Fruit fly (Drosophila melanogaster) whole organism, prepupa: Measurements from ENCODE around the gene mor.

ENCODE experiments used
- Blimp-1 ChIP-seq: fragments of 200-800 bp; sonication (Bioruptor generic); optimal IDR thresholded peaks from 3 replicates; lab custom pipeline; 2017; ENCODE audit warnings: missing biosample characterization, missing genetic modification characterization, mild to moderate bottlenecking, moderate library complexity, missing genetic modification reagents
- CG10669 ChIP-seq: fragments of 200-800 bp; sonication (Bioruptor generic); optimal IDR thresholded peaks from 3 replicates; lab custom pipeline; 2018; ENCODE audit warnings: missing biosample characterization, mild to moderate bottlenecking, missing genetic modification characterization, moderate library complexity
- CG11294 ChIP-seq: fragments of 200-800 bp; sonication (Bioruptor generic); IDR thresholded peaks from 2 replicates; pipeline ENCODE4 v1.3.6; 2022; ENCODE audit warnings: missing biosample characterization, missing genetic modification characterization
- CG11762 ChIP-seq: fragments of 200-800 bp; sonication (Bioruptor generic); optimal IDR thresholded peaks from 3 replicates; lab custom pipeline; 2016; ENCODE audit warnings: missing biosample characterization, missing genetic modification characterization; ENCODE audit not compliant: insufficient read depth
- CG11902 ChIP-seq: fragments of 200-800 bp; sonication (Bioruptor generic); optimal IDR thresholded peaks from 3 replicates; lab custom pipeline; 2016; ENCODE audit warnings: missing biosample characterization, missing genetic modification characterization
- CG15336 ChIP-seq: fragments of 200-800 bp; sonication (Bioruptor generic); IDR thresholded peaks from 2 replicates; pipeline ENCODE4 v1.3.6; 2022; ENCODE audit warnings: missing biosample characterization, missing genetic modification characterization
- CG1621 ChIP-seq: fragments of 200-800 bp; sonication (Bioruptor generic); optimal IDR thresholded peaks from 3 replicates; lab custom pipeline; 2018; ENCODE audit warnings: missing biosample characterization, mild to moderate bottlenecking, missing genetic modification characterization
- CG16779 ChIP-seq: fragments of 200-800 bp; sonication (Bioruptor generic); optimal IDR thresholded peaks from 3 replicates; lab custom pipeline; 2017; ENCODE audit warnings: missing biosample characterization, mild to moderate bottlenecking, missing genetic modification characterization
- CG3032 ChIP-seq: fragments of 200-800 bp; optimal IDR thresholded peaks from 2 replicates; lab custom pipeline; 2019; ENCODE audit warnings: missing biosample characterization, mild to moderate bottlenecking, missing genetic modification characterization, moderate library complexity
- CG34406 ChIP-seq: fragments of 200-800 bp; sonication (Bioruptor generic); optimal IDR thresholded peaks from 3 replicates; lab custom pipeline; 2016; ENCODE audit warnings: missing biosample characterization, missing genetic modification characterization
- CG3919 ChIP-seq: fragments of 200-800 bp; sonication (Bioruptor generic); optimal IDR thresholded peaks from 3 replicates; lab custom pipeline; 2016; ENCODE audit warnings: missing biosample characterization, missing genetic modification characterization
- CG6163 ChIP-seq: fragments of 200-800 bp; sonication (Bioruptor generic); IDR thresholded peaks from 3 replicates; pipeline ENCODE4 v1.3.6; 2022; ENCODE audit warnings: missing biosample characterization, missing genetic modification characterization
- CG6276 ChIP-seq: fragments of 200-800 bp; sonication (Bioruptor generic); optimal IDR thresholded peaks from 2 replicates; lab custom pipeline; 2017; ENCODE audit warnings: missing biosample characterization, mild to moderate bottlenecking, missing genetic modification characterization
- CG6808 ChIP-seq: fragments of 200-800 bp; sonication (Bioruptor generic); optimal IDR thresholded peaks from 3 replicates; lab custom pipeline; 2017; ENCODE audit warnings: missing biosample characterization, missing genetic modification characterization, mild to moderate bottlenecking, moderate library complexity, missing genetic modification reagents
- CG6854 ChIP-seq: fragments of 200-800 bp; sonication (Bioruptor generic); optimal IDR thresholded peaks from 2 replicates; lab custom pipeline; 2017; ENCODE audit warnings: missing biosample characterization, mild to moderate bottlenecking, missing genetic modification characterization
- CG8319 ChIP-seq: fragments of 200-800 bp; sonication (Bioruptor generic); optimal IDR thresholded peaks from 3 replicates; lab custom pipeline; 2016; ENCODE audit warnings: missing biosample characterization, missing genetic modification characterization
- CG8632 ChIP-seq: fragments of 200-800 bp; sonication (Bioruptor generic); optimal IDR thresholded peaks from 3 replicates; lab custom pipeline; 2016; ENCODE audit warnings: missing biosample characterization, missing genetic modification characterization
- CG9139 ChIP-seq: fragments of 200-800 bp; sonication (Bioruptor generic); optimal IDR thresholded peaks from 3 replicates; lab custom pipeline; 2017; ENCODE audit warnings: missing biosample characterization, mild to moderate bottlenecking, missing genetic modification characterization
- Eip75B ChIP-seq: fragments of 200-800 bp; sonication (Bioruptor generic); optimal IDR thresholded peaks from 3 replicates; lab custom pipeline; 2016; ENCODE audit warnings: missing biosample characterization, missing genetic modification characterization
- Eip78C ChIP-seq: fragments of 200-800 bp; sonication (Bioruptor generic); peaks from one replicate; lab custom pipeline; 2016; ENCODE audit warnings: missing biosample characterization, missing genetic modification characterization
- Eip93F ChIP-seq: fragments of 200-800 bp; sonication (Bioruptor generic); optimal IDR thresholded peaks from 2 replicates; lab custom pipeline; 2016; ENCODE audit warnings: missing biosample characterization, mild to moderate bottlenecking, missing genetic modification characterization
- Ets21C ChIP-seq: fragments of 200-800 bp; sonication (Bioruptor generic); optimal IDR thresholded peaks from 3 replicates; lab custom pipeline; 2016; ENCODE audit warnings: missing biosample characterization, missing genetic modification characterization
- Ets96B ChIP-seq: fragments of 200-800 bp; optimal IDR thresholded peaks from 2 replicates; lab custom pipeline; 2019; ENCODE audit warnings: missing biosample characterization, mild to moderate bottlenecking, missing genetic modification characterization, moderate library complexity
- Gug ChIP-seq: fragments of 200-800 bp; sonication (Bioruptor generic); IDR thresholded peaks from 2 replicates; pipeline ENCODE4 v1.3.6; 2022; ENCODE audit warnings: missing biosample characterization, missing genetic modification characterization
- Hr38 ChIP-seq: sonication (Bioruptor generic); optimal IDR thresholded peaks from 2 replicates; lab custom pipeline; 2016; ENCODE audit warnings: missing biosample characterization, missing genetic modification characterization
- Hr39 ChIP-seq: fragments of 200-800 bp; sonication (Bioruptor generic); optimal IDR thresholded peaks from 2 replicates; lab custom pipeline; 2016; ENCODE audit warnings: missing biosample characterization, missing genetic modification characterization
- Lpt ChIP-seq: fragments of 200-800 bp; sonication (Bioruptor generic); optimal IDR thresholded peaks from 3 replicates; lab custom pipeline; 2016; ENCODE audit warnings: missing biosample characterization, missing genetic modification characterization
- Met ChIP-seq: fragments of 200-800 bp; sonication (Bioruptor generic); optimal IDR thresholded peaks from 3 replicates; lab custom pipeline; 2016; ENCODE audit warnings: missing biosample characterization, missing genetic modification characterization
- Sox102F ChIP-seq: fragments of 200-800 bp; sonication (Bioruptor generic); optimal IDR thresholded peaks from 2 replicates; lab custom pipeline; 2016; ENCODE audit warnings: missing biosample characterization, mild to moderate bottlenecking, missing genetic modification characterization
- Sox14 ChIP-seq: fragments of 200-800 bp; sonication (Bioruptor generic); optimal IDR thresholded peaks from 3 replicates; lab custom pipeline; 2016; ENCODE audit warnings: missing biosample characterization, missing genetic modification characterization
- achi ChIP-seq: fragments of 200-800 bp; sonication (Bioruptor generic); optimal IDR thresholded peaks from 3 replicates; lab custom pipeline; 2016; ENCODE audit warnings: missing biosample characterization, missing genetic modification characterization
- acj6 ChIP-seq: fragments of 200-800 bp; sonication (Bioruptor generic); optimal IDR thresholded peaks from 3 replicates; lab custom pipeline; 2016; ENCODE audit warnings: missing biosample characterization, missing genetic modification characterization
- dac ChIP-seq: fragments of 200-800 bp; sonication (Bioruptor generic); optimal IDR thresholded peaks from 2 replicates; lab custom pipeline; 2017; ENCODE audit warnings: missing biosample characterization, mild to moderate bottlenecking, missing genetic modification characterization
- dsx ChIP-seq: fragments of 200-800 bp; optimal IDR thresholded peaks from 3 replicates; lab custom pipeline; 2019; ENCODE audit warnings: missing biosample characterization, mild to moderate bottlenecking, missing genetic modification characterization, moderate library complexity; ENCODE audit not compliant: poor library complexity, severe bottlenecking
- eg ChIP-seq: fragments of 200-800 bp; sonication (Bioruptor generic); IDR thresholded peaks from 3 replicates; pipeline ENCODE4 v1.3.6; 2022; ENCODE audit warnings: missing biosample characterization, missing genetic modification characterization
- esn ChIP-seq: fragments of 200-800 bp; sonication (Bioruptor generic); optimal IDR thresholded peaks from 2 replicates; lab custom pipeline; 2016; ENCODE audit warnings: missing biosample characterization, mild to moderate bottlenecking, missing genetic modification characterization, moderate library complexity
- fd59A ChIP-seq: fragments of 200-800 bp; sonication (Bioruptor generic); optimal IDR thresholded peaks from 2 replicates; lab custom pipeline; 2017; ENCODE audit warnings: missing biosample characterization, mild to moderate bottlenecking, missing genetic modification characterization, missing genetic modification reagents
- fkh ChIP-seq: fragments of 200-800 bp; sonication (Bioruptor generic); optimal IDR thresholded peaks from 3 replicates; lab custom pipeline; 2017; ENCODE audit warnings: missing biosample characterization, mild to moderate bottlenecking, missing genetic modification characterization, moderate library complexity
- net ChIP-seq: fragments of 200-800 bp; sonication (Bioruptor generic); optimal IDR thresholded peaks from 3 replicates; lab custom pipeline; 2016; ENCODE audit warnings: missing biosample characterization, missing genetic modification characterization
- pdm3 ChIP-seq: fragments of 200-800 bp; sonication (Bioruptor generic); optimal IDR thresholded peaks from 3 replicates; lab custom pipeline; 2016; ENCODE audit warnings: missing biosample characterization, missing genetic modification characterization
- ss ChIP-seq, 2 experiments: fragments of 200-800 bp; sonication (Bioruptor generic); optimal IDR thresholded peaks; 2 replicates in 1 of 2; 3 replicates in 1 of 2; lab custom pipeline; 2017 to 2018; ENCODE audit warnings: mild to moderate bottlenecking in 2 of 2, missing biosample characterization in 2 of 2, missing genetic modification characterization in 2 of 2, moderate library complexity in 1 of 2
- svp ChIP-seq: fragments of 200-800 bp; sonication (Bioruptor generic); peaks from one replicate; lab custom pipeline; 2016; ENCODE audit warnings: missing biosample characterization, missing genetic modification characterization
- topi ChIP-seq: fragments of 200-800 bp; sonication (Bioruptor generic); optimal IDR thresholded peaks from 3 replicates; lab custom pipeline; 2016; ENCODE audit warnings: missing biosample characterization, missing genetic modification characterization
- vri ChIP-seq: fragments of 200-800 bp; sonication (Bioruptor generic); optimal IDR thresholded peaks from 3 replicates; lab custom pipeline; 2016; ENCODE audit warnings: missing biosample characterization, mild to moderate bottlenecking, missing genetic modification characterization

The mor gene

dm6 chr3R:15974235-15974634 lies 1.5 kb upstream of the mor start (continued):
- TF ChIP-seq Sox102F (GFP tag; lab: Kevin White, UChicago) (peak; percentile 78), achi (GFP tag; lab: Kevin White, UChicago) (peak; percentile 86), Hr38 (GFP tag; lab: Kevin White, UChicago) (peak; percentile 47), CG6163 (no peak), CG8632 (GFP tag; lab: Kevin White, UChicago) (peak; percentile 74), dsx (GFP tag; lab: Kevin White, UChicago) (no peak), Ets96B (tag; lab: Kevin White, UChicago) (peak; percentile 77), eg (GFP tag; lab: Robert Waterston, UW) (no peak)

- TF ChIP-seq Eip75B (peak; percentile 25), CG6854 (no peak), Met (peak; percentile 16), Sox14 (peak; percentile 38), dsx (GFP tag; lab: Kevin White, UChicago) (peak; percentile 75), CG1621 (peak; percentile 6), dac (no peak), Eip78C (peak; percentile 24), CG10669 (GFP tag; lab: Kevin White, UChicago) (no peak), Blimp-1 (GFP tag; lab: Kevin White, UChicago) (peak; percentile 32), ss (GFP tag; optimal IDR thresholded peaks at IDR 0.05; lab: Kevin White, UChicago) (peak in 1 of 2 experiments; percentile 28), CG9139 (GFP tag; lab: Kevin White, UChicago) (peak; percentile 42), CG3919 (GFP tag; lab: Kevin White, UChicago) (peak; percentile 3), fkh (GFP tag; lab: Kevin White, UChicago) (peak; percentile 72), Gug (GFP tag; lab: Robert Waterston, UW) (no peak), svp (GFP tag; lab: Kevin White, UChicago) (peak; percentile 84)
These were observed 819 bp upstream of the mor start for dm6 chr3R:15973488-15973975.

DNA sequence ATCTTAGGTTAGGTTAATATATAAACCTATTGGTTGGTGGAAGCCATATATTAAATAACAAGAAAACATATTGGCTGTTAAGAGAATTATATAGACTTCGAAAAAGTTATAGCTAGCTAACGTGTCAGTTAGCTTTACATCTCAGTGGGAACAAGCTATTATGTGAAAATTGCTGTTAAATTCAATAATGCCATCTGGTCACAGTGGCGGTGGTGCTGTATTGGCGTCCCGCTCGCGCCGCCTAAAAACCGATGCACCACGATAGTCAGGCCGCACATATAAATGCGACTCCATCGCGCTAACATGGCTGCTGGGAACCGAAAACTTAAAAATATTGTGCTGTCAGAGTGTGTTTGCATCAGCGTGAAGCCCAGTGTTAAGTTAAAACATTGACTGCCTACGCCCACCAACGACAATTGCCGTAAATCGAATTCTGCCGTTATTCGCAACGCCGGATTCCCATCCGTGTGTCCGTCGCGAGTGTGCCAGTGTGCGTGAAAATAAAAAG lies 320 bp upstream of the mor start, which contains the start of gene Hel89B:
Gene Hel89B, plus strand, starts transcription at position 320 of the 508 bp plus-strand sequence.
- TF ChIP-seq CG6276 (GFP tag; lab: Kevin White, UChicago) (no peak), pdm3 (GFP tag; lab: Kevin White, UChicago) (peak; percentile 66), Gug (GFP tag; lab: Robert Waterston, UW) (no peak), CG6854 (peak; percentile 50), esn (GFP tag; lab: Kevin White, UChicago) (no peak), Eip78C (peak; percentile 80), acj6 (peak; percentile 35), achi (GFP tag; lab: Kevin White, UChicago) (peak; percentile 63), CG10669 (GFP tag; lab: Kevin White, UChicago) (no peak), eg (GFP tag; lab: Robert Waterston, UW) (no peak), Hr39 (peak; percentile 63), CG6808 (GFP tag; lab: Kevin White, UChicago) (no peak), Eip93F (no peak), CG3032 (tag; lab: Kevin White, UChicago) (peak; percentile 71), Lpt (peak; percentile 10), Blimp-1 (GFP tag; lab: Kevin White, UChicago) (no peak), CG11294 (GFP tag; lab: Robert Waterston, UW) (no peak), Sox102F (GFP tag; lab: Kevin White, UChicago) (no peak), CG8319 (no peak), ss (GFP tag; optimal IDR thresholded peaks at IDR 0.05; lab: Kevin White, UChicago) (peak in 1 of 2 experiments; percentile 10), CG16779 (tag; lab: Kevin White, UChicago) (no peak), fd59A (GFP tag; lab: Kevin White, UChicago) (no peak), fkh (GFP tag; lab: Kevin White, UChicago) (no peak), Met (peak; percentile 35), topi (GFP tag; lab: Kevin White, UChicago) (no peak), CG11762 (GFP tag; lab: Kevin White, UChicago) (no peak), Ets21C (GFP tag; lab: Kevin White, UChicago) (peak; percentile 61), CG15336 (no peak), CG11902 (peak; percentile 50), net (peak; percentile 34), svp (GFP tag; lab: Kevin White, UChicago) (peak; percentile 62), Sox14 (peak; percentile 41), dac (peak; percentile 36), CG9139 (GFP tag; lab: Kevin White, UChicago) (no peak), vri (GFP tag; lab: Kevin White, UChicago) (no peak), CG3919 (GFP tag; lab: Kevin White, UChicago) (no peak), CG8632 (GFP tag; lab: Kevin White, UChicago) (no peak), CG34406 (GFP tag; lab: Kevin White, UChicago) (no peak), dsx (GFP tag; lab: Kevin White, UChicago) (no peak)
